Fruit fly (Drosophila melanogaster) whole organism: Measurements from ENCODE around the gene CG14664.

Experiments
- CG8478 ChIP-seq: fragments of >200 bp; optimal IDR thresholded peaks from 2 replicates; lab custom pipeline; 2018; ENCODE audit warnings: inconsistent platforms
- pan ChIP-seq: fragments of >200 bp; optimal IDR thresholded peaks from 2 replicates; lab custom pipeline; 2017
- psq ChIP-seq: fragments of >200 bp; optimal IDR thresholded peaks from 2 replicates; lab custom pipeline; 2017
- usp ChIP-seq: fragments of >200 bp; optimal IDR thresholded peaks from 2 replicates; lab custom pipeline; 2017; ENCODE audit warnings: missing biosample characterization, missing genetic modification characterization, mixed read lengths

dm6 chr3R:5246950-5247349 lies 23.0 kb downstream of the CG14664 start:
- TF ChIP-seq usp (GFP tag; lab: Kevin White, UChicago) (no peak), CG8478 (lab: Kevin White, UChicago) (no peak), pan (no peak), psq (lab: Kevin White, UChicago) (no peak)
